Fruit fly (Drosophila melanogaster): Measurements from ENCODE around the gene CG34334.

CG34334 gene

dm6 chrX:22846393-22846792 lies 26.2 kb upstream of the CG34334 start:
- TF ChIP-seq Snoo (tag; optimal IDR thresholded peaks at IDR 0.05) (peak; percentile 32), D1 (tag; optimal IDR thresholded peaks at IDR 0.05) (no peak), CG15710 (tag; optimal IDR thresholded peaks at IDR 0.05) (peak; percentile 1), Pif1B (GFP tag; optimal IDR thresholded peaks at IDR 0.05) (peak; percentile 6), CG14655 (GFP tag; optimal IDR thresholded peaks at IDR 0.05) (peak; percentile 9), CG9948 (tag; optimal IDR thresholded peaks at IDR 0.05) (peak; percentile 4)

dm6 chrX:22847247-22847646 lies 25.4 kb upstream of the CG34334 start:
- TF ChIP-seq EcR (GFP tag; optimal IDR thresholded peaks at IDR 0.05) (no peak), CG14655 (GFP tag; optimal IDR thresholded peaks at IDR 0.05) (peak; percentile 64), CG34367 (tag; optimal IDR thresholded peaks at IDR 0.05) (no peak), CG9948 (tag; optimal IDR thresholded peaks at IDR 0.05) (no peak), Snoo (tag; optimal IDR thresholded peaks at IDR 0.05) (no peak), CG8301 (tag; optimal IDR thresholded peaks at IDR 0.05) (peak; percentile 45), CG12605 (GFP tag; IDR thresholded peaks at IDR 0.05) (no peak), Ets98B (GFP tag; IDR thresholded peaks at IDR 0.05) (no peak), CG8159 (tag; optimal IDR thresholded peaks at IDR 0.05) (peak; percentile 19)

dm6 chrX:22851289-22851688 lies 21.3 kb upstream of the CG34334 start:
- TF ChIP-seq Snoo (tag; optimal IDR thresholded peaks at IDR 0.05) (no peak), CG32121 (GFP tag; IDR thresholded peaks at IDR 0.05) (no peak), CG8301 (tag; optimal IDR thresholded peaks at IDR 0.05) (no peak), Pif1A (GFP tag; optimal IDR thresholded peaks at IDR 0.05) (no peak), rn (GFP tag; IDR thresholded peaks at IDR 0.05) (no peak), CG4496 (GFP tag; IDR thresholded peaks at IDR 0.05) (no peak), CG12605 (GFP tag; IDR thresholded peaks at IDR 0.05) (no peak), CG34367 (tag; optimal IDR thresholded peaks at IDR 0.05) (no peak), D1 (tag; optimal IDR thresholded peaks at IDR 0.05) (no peak)

- TF ChIP-seq CG15710 (tag; optimal IDR thresholded peaks at IDR 0.05), result no peak
- peak; percentile 15 for TF ChIP-seq Pif1B (GFP tag; optimal IDR thresholded peaks at IDR 0.05)
- TF ChIP-seq CG8159 (tag; optimal IDR thresholded peaks at IDR 0.05), result no peak
- no peak for TF ChIP-seq Ets98B (GFP tag; IDR thresholded peaks at IDR 0.05)
- TF ChIP-seq CG4496 (GFP tag; IDR thresholded peaks at IDR 0.05), result 0 out of 3 replicates have a peak, but pooled peaks have one; percentile 25
- TF ChIP-seq fd96Ca (GFP tag; IDR thresholded peaks at IDR 0.05), result no peak
- TF ChIP-seq CG13204 (GFP tag; optimal IDR thresholded peaks at IDR 0.05), result peak; percentile 1
- no peak for TF ChIP-seq CG9948 (tag; optimal IDR thresholded peaks at IDR 0.05)
- TF ChIP-seq D1 (tag; optimal IDR thresholded peaks at IDR 0.05), result no peak
Observed at dm6 chrX:22854994-22855708, 17.5 kb upstream of the CG34334 start, which contains the start of gene fog. TSS of gene fog (minus strand) at chrX:22855194.

dm6 chrX:22858076-22858475 lies 14.5 kb upstream of the CG34334 start:
- no peak for TF ChIP-seq CG4496 (GFP tag; IDR thresholded peaks at IDR 0.05)
- TF ChIP-seq CG8301 (tag; optimal IDR thresholded peaks at IDR 0.05), result no peak
- TF ChIP-seq CG9948 (tag; optimal IDR thresholded peaks at IDR 0.05), result no peak
- no peak for TF ChIP-seq gl (tag; optimal IDR thresholded peaks at IDR 0.05)
- TF ChIP-seq CG13204 (GFP tag; optimal IDR thresholded peaks at IDR 0.05), result no peak
- TF ChIP-seq CG10348 (GFP tag; IDR thresholded peaks at IDR 0.05), result no peak
- TF ChIP-seq CG14655 (GFP tag; optimal IDR thresholded peaks at IDR 0.05), result no peak
- no peak for TF ChIP-seq Ets98B (GFP tag; IDR thresholded peaks at IDR 0.05)
- no peak for TF ChIP-seq D1 (tag; optimal IDR thresholded peaks at IDR 0.05)

dm6 chrX:22859286-22859685 lies 13.3 kb upstream of the CG34334 start:
- TF ChIP-seq rn (GFP tag; IDR thresholded peaks at IDR 0.05) (no peak), CG10348 (GFP tag; IDR thresholded peaks at IDR 0.05) (no peak)

dm6 chrX:22917886-22918285 lies 45.3 kb downstream of the CG34334 start:
- TF ChIP-seq CG14655 (GFP tag; optimal IDR thresholded peaks at IDR 0.05), result no peak
- peak; percentile 19 for TF ChIP-seq CG8159 (tag; optimal IDR thresholded peaks at IDR 0.05)
- TF ChIP-seq CG12605 (GFP tag; IDR thresholded peaks at IDR 0.05), result no peak

Data from whole organism, pupa.